Worm (Caenorhabditis elegans): Measurements from ENCODE around the gene lips-7.
"Not testable (repeated sequence)": the region's sequence is repeated elsewhere in the genome, so short reads cannot be mapped to it uniquely, and the experiment has no call there.

Gene lips-7

ce11 chrII:584321-584848 lies 32.7 kb downstream of the lips-7 start, which contains the start of the genes W08F4.12 and W08F4.13:
Gene W08F4.12, minus strand, starts transcription at chrII:584421.
Gene W08F4.13, plus strand, starts transcription at chrII:584798.
- TF ChIP-seq flt-1 (GFP tag; IDR thresholded peaks at IDR 0.05) (no peak), tbx-11 (GFP tag; IDR thresholded peaks at IDR 0.05) (no peak), ets-7 (tag; optimal IDR thresholded peaks at IDR 0.05) (no peak), hmbx-1 (tag; optimal IDR thresholded peaks at IDR 0.05) (no peak), aly-1 (tag; optimal IDR thresholded peaks at IDR 0.05) (no peak), ceh-13 (GFP tag; optimal IDR thresholded peaks at IDR 0.05) (no peak), F13C5.2 (tag; optimal IDR thresholded peaks at IDR 0.05) (no peak), sea-1 (GFP tag; conservative IDR thresholded peaks at IDR 0.05) (no peak), hnd-1 (tag; optimal IDR thresholded peaks at IDR 0.05) (no peak), ceh-36 (tag; optimal IDR thresholded peaks at IDR 0.05) (no peak), scrt-1 (GFP tag; IDR thresholded peaks at IDR 0.05) (no peak)

- TF ChIP-seq tbx-11 (GFP tag; IDR thresholded peaks at IDR 0.05) (no peak), tbx-37 (GFP tag; conservative IDR thresholded peaks at IDR 0.05) (no peak), tra-4 (tag; optimal IDR thresholded peaks at IDR 0.05) (no peak), B0310.2 (tag; optimal IDR thresholded peaks at IDR 0.05) (no peak), ceh-13 (GFP tag; optimal IDR thresholded peaks at IDR 0.05) (no peak), F13C5.2 (tag; optimal IDR thresholded peaks at IDR 0.05) (no peak), hnd-1 (tag; optimal IDR thresholded peaks at IDR 0.05) (no peak), flt-1 (GFP tag; IDR thresholded peaks at IDR 0.05) (no peak), ama-1 (optimal IDR thresholded peaks at IDR 0.05) (no peak), scrt-1 (GFP tag; IDR thresholded peaks at IDR 0.05) (no peak), ceh-36 (tag; optimal IDR thresholded peaks at IDR 0.05) (no peak), pes-1 (GFP tag; IDR thresholded peaks at IDR 0.05) (no peak)
These were observed 35.9 kb downstream of the lips-7 start, which contains the start of gene fbxb-34 for ce11 chrII:587533-587932. Gene fbxb-34, plus strand, starts transcription at chrII:587833.

- TF ChIP-seq hmbx-1 (tag; optimal IDR thresholded peaks at IDR 0.05) = no peak
These were observed 39.5 kb downstream of the lips-7 start, which contains the start of gene W08F4.10 for ce11 chrII:591110-591509. Gene W08F4.10, minus strand, starts transcription at chrII:591210.

ce11 chrII:593221-593620 lies 41.6 kb downstream of the lips-7 start, which contains the start of gene W08F4.1:
Gene W08F4.1, plus strand, starts transcription at chrII:593521.
- TF ChIP-seq hmbx-1, hnd-1, F13C5.2 (tag; optimal IDR thresholded peaks at IDR 0.05): not testable (repeated sequence)

- TF ChIP-seq tra-4 (tag; optimal IDR thresholded peaks at IDR 0.05) = no peak
These were observed 45.0 kb downstream of the lips-7 start for ce11 chrII:596702-597101.

- TF ChIP-seq flt-1 (GFP tag; IDR thresholded peaks at IDR 0.05) (no peak), hmbx-1 (tag; optimal IDR thresholded peaks at IDR 0.05) (no peak), pes-1 (GFP tag; IDR thresholded peaks at IDR 0.05) (no peak), sea-1 (GFP tag; conservative IDR thresholded peaks at IDR 0.05) (no peak), ama-1 (optimal IDR thresholded peaks at IDR 0.05) (no peak), ets-7 (tag; optimal IDR thresholded peaks at IDR 0.05) (no peak), tbx-11 (GFP tag; IDR thresholded peaks at IDR 0.05) (no peak), hmg-4 (GFP tag; optimal IDR thresholded peaks at IDR 0.05) (no peak), aly-1 (tag; optimal IDR thresholded peaks at IDR 0.05) (no peak)
These were observed 49.7 kb downstream of the lips-7 start for ce11 chrII:601305-601704.

- TF ChIP-seq ceh-13 (GFP tag; optimal IDR thresholded peaks at IDR 0.05) (no peak), F13C5.2 (tag; optimal IDR thresholded peaks at IDR 0.05) (no peak), flt-1 (GFP tag; IDR thresholded peaks at IDR 0.05) (no peak), tbx-37 (GFP tag; conservative IDR thresholded peaks at IDR 0.05) (no peak), scrt-1 (GFP tag; IDR thresholded peaks at IDR 0.05) (no peak), ets-7 (tag; optimal IDR thresholded peaks at IDR 0.05) (no peak), aly-1 (tag; optimal IDR thresholded peaks at IDR 0.05) (no peak), ama-1 (optimal IDR thresholded peaks at IDR 0.05) (no peak), pes-1 (GFP tag; IDR thresholded peaks at IDR 0.05) (no peak), tbx-11 (GFP tag; IDR thresholded peaks at IDR 0.05) (no peak), sea-1 (GFP tag; conservative IDR thresholded peaks at IDR 0.05) (no peak), hnd-1 (tag; optimal IDR thresholded peaks at IDR 0.05) (no peak), hmbx-1 (tag; optimal IDR thresholded peaks at IDR 0.05) (no peak), hmg-4 (GFP tag; optimal IDR thresholded peaks at IDR 0.05) (no peak), tra-4 (tag; optimal IDR thresholded peaks at IDR 0.05) (no peak), ceh-36 (tag; optimal IDR thresholded peaks at IDR 0.05) (no peak), B0310.2 (tag; optimal IDR thresholded peaks at IDR 0.05) (no peak)
These were observed 50.4 kb downstream of the lips-7 start, which contains the start of gene nhl-3 for ce11 chrII:602020-602419. Gene nhl-3, minus strand, starts transcription at chrII:602120.

ce11 chrII:602969-603368 lies 51.3 kb downstream of the lips-7 start:
- TF ChIP-seq hmg-4 (GFP tag; optimal IDR thresholded peaks at IDR 0.05) = no peak
- no peak for TF ChIP-seq F13C5.2 (tag; optimal IDR thresholded peaks at IDR 0.05)
- no peak for TF ChIP-seq tbx-37 (GFP tag; conservative IDR thresholded peaks at IDR 0.05)
- TF ChIP-seq scrt-1 (GFP tag; IDR thresholded peaks at IDR 0.05) = no peak
- TF ChIP-seq ceh-13 (GFP tag; optimal IDR thresholded peaks at IDR 0.05) = no peak
- TF ChIP-seq B0310.2 (tag; optimal IDR thresholded peaks at IDR 0.05) = no peak
- no peak for TF ChIP-seq ceh-36 (tag; optimal IDR thresholded peaks at IDR 0.05)
- no peak for TF ChIP-seq flt-1 (GFP tag; IDR thresholded peaks at IDR 0.05)
- no peak for TF ChIP-seq tbx-11 (GFP tag; IDR thresholded peaks at IDR 0.05)
- TF ChIP-seq aly-1 (tag; optimal IDR thresholded peaks at IDR 0.05) = no peak
- TF ChIP-seq ama-1 (optimal IDR thresholded peaks at IDR 0.05) = no peak
- TF ChIP-seq hnd-1 (tag; optimal IDR thresholded peaks at IDR 0.05) = no peak
- no peak for TF ChIP-seq tra-4 (tag; optimal IDR thresholded peaks at IDR 0.05)
- TF ChIP-seq sea-1 (GFP tag; conservative IDR thresholded peaks at IDR 0.05) = no peak
- no peak for TF ChIP-seq pes-1 (GFP tag; IDR thresholded peaks at IDR 0.05)
- TF ChIP-seq hmbx-1 (tag; optimal IDR thresholded peaks at IDR 0.05) = no peak
- no peak for TF ChIP-seq ets-7 (tag; optimal IDR thresholded peaks at IDR 0.05)

All from whole organism, early embryonic.